Worm (Caenorhabditis elegans) whole organism, L2 larva: Measurements from ENCODE around the gene ztf-13.
A peak's percentile ranks its signal among the peaks of the same experiment; 100 is the strongest.

ENCODE experiments used
- C34F6.9 ChIP-seq: fragments of 150-350 bp; optimal IDR thresholded peaks from 2 replicates; lab custom pipeline; 2014; ENCODE audit warnings: missing biosample characterization, missing genetic modification characterization
- F13H6.1 ChIP-seq: sonication (generic microtip); optimal IDR thresholded peaks from 2 replicates; lab custom pipeline; 2016; ENCODE audit warnings: missing genetic modification characterization, missing compliant biosample characterization
- R02D3.7 ChIP-seq: fragments of 150-350 bp; optimal IDR thresholded peaks from 2 replicates; lab custom pipeline; 2014; ENCODE audit warnings: missing biosample characterization, missing genetic modification characterization
- Y55F3AM.14 ChIP-seq: fragments of 200-800 bp; sonication (Bioruptor generic); optimal IDR thresholded peaks from 2 replicates; lab custom pipeline; 2018; ENCODE audit warnings: mild to moderate bottlenecking, missing genetic modification characterization, missing compliant biosample characterization
- ZK546.5 ChIP-seq: sonication (generic microtip); optimal IDR thresholded peaks from 2 replicates; lab custom pipeline; 2017; ENCODE audit warnings: missing biosample characterization, missing genetic modification characterization
- alr-1 ChIP-seq: fragments of 150-350 bp; optimal IDR thresholded peaks from 2 replicates; lab custom pipeline; 2014; ENCODE audit warnings: missing biosample characterization, missing genetic modification characterization
- aly-2 ChIP-seq: fragments of 150-350 bp; optimal IDR thresholded peaks from 2 replicates; lab custom pipeline; 2014; ENCODE audit warnings: missing biosample characterization, missing genetic modification characterization
- ama-1 ChIP-seq: fragments of 150-350 bp; optimal IDR thresholded peaks from 2 replicates; lab custom pipeline; 2018; ENCODE audit warnings: inconsistent platforms
- blmp-1 ChIP-seq: sonication (generic microtip); optimal IDR thresholded peaks from 2 replicates; lab custom pipeline; 2017; ENCODE audit warnings: missing genetic modification characterization, mild to moderate bottlenecking, missing compliant biosample characterization, antibody characterized with exemption, moderate library complexity; ENCODE audit not compliant: insufficient read depth
- crh-2 ChIP-seq: sonication (generic microtip); optimal IDR thresholded peaks from 2 replicates; lab custom pipeline; 2017; ENCODE audit warnings: missing biosample characterization, missing genetic modification characterization
- dmd-4 ChIP-seq: sonication (generic microtip); optimal IDR thresholded peaks from 2 replicates; lab custom pipeline; 2017; ENCODE audit warnings: missing biosample characterization, missing genetic modification characterization
- egl-27 ChIP-seq: sonication (generic microtip); optimal IDR thresholded peaks from 3 replicates; lab custom pipeline; 2017; ENCODE audit warnings: missing biosample characterization, missing genetic modification reagents, missing genetic modification characterization
- elt-1 ChIP-seq: fragments of 150-350 bp; optimal IDR thresholded peaks from 2 replicates; lab custom pipeline; 2014; ENCODE audit warnings: missing biosample characterization, missing genetic modification characterization
- elt-3 ChIP-seq: sonication (generic microtip); optimal IDR thresholded peaks from 2 replicates; lab custom pipeline; 2017; ENCODE audit warnings: missing biosample characterization, missing genetic modification characterization
- fos-1 ChIP-seq: fragments of 150-350 bp; optimal IDR thresholded peaks from 2 replicates; lab custom pipeline; 2014; ENCODE audit warnings: missing biosample characterization, missing genetic modification characterization
- gmeb-1 ChIP-seq: fragments of 150-350 bp; optimal IDR thresholded peaks from 2 replicates; lab custom pipeline; 2014; ENCODE audit warnings: missing biosample characterization, missing genetic modification characterization
- lin-11 ChIP-seq: fragments of 150-350 bp; sonication (generic microtip); optimal IDR thresholded peaks from 2 replicates; lab custom pipeline; 2014; ENCODE audit warnings: missing biosample characterization, missing genetic modification characterization, inconsistent platforms, mixed read lengths
- lin-13 ChIP-seq: fragments of 150-350 bp; optimal IDR thresholded peaks from 2 replicates; lab custom pipeline; 2014; ENCODE audit warnings: missing biosample characterization, missing genetic modification reagents, missing genetic modification characterization
- lin-39 ChIP-seq: fragments of 150-350 bp; optimal IDR thresholded peaks from 2 replicates; lab custom pipeline; 2014; ENCODE audit warnings: missing biosample characterization, missing genetic modification reagents, missing genetic modification characterization
- lsy-2 ChIP-seq, 2 experiments: fragments of 150-350 bp in 1 of 2; sonication (generic microtip) in 1 of 2; optimal IDR thresholded peaks; 2 replicates each; lab custom pipeline; 2014 to 2017; ENCODE audit warnings: missing biosample characterization in 2 of 2, missing genetic modification characterization in 2 of 2
- mab-5 ChIP-seq: fragments of 150-350 bp; optimal IDR thresholded peaks from 2 replicates; lab custom pipeline; 2014; ENCODE audit warnings: missing biosample characterization, missing genetic modification characterization
- mdl-1 ChIP-seq, 2 experiments: fragments of 150-350 bp in 1 of 2; sonication (generic microtip) in 1 of 2; optimal IDR thresholded peaks; 2 replicates each; lab custom pipeline; 2017; ENCODE audit warnings: missing biosample characterization in 2 of 2, missing genetic modification characterization in 2 of 2
- nhr-11 ChIP-seq: fragments of 150-350 bp; optimal IDR thresholded peaks from 2 replicates; lab custom pipeline; 2014; ENCODE audit warnings: missing biosample characterization, missing genetic modification characterization
- nhr-12 ChIP-seq: fragments of 150-350 bp; optimal IDR thresholded peaks from 2 replicates; lab custom pipeline; 2014; ENCODE audit warnings: missing biosample characterization, missing genetic modification characterization
- nhr-129 ChIP-seq: fragments of 150-350 bp; optimal IDR thresholded peaks from 2 replicates; lab custom pipeline; 2014; ENCODE audit warnings: missing biosample characterization, missing genetic modification characterization
- nhr-21 ChIP-seq: fragments of 150-350 bp; optimal IDR thresholded peaks from 2 replicates; lab custom pipeline; 2014; ENCODE audit warnings: missing biosample characterization, missing genetic modification characterization
- nhr-23 ChIP-seq: fragments of 150-350 bp; optimal IDR thresholded peaks from 2 replicates; lab custom pipeline; 2014; ENCODE audit warnings: missing biosample characterization, missing genetic modification reagents, missing genetic modification characterization
- nhr-25 ChIP-seq: fragments of 150-350 bp; sonication (generic microtip); optimal IDR thresholded peaks from 3 replicates; lab custom pipeline; 2014; ENCODE audit warnings: missing biosample characterization, missing genetic modification characterization
- nhr-6 ChIP-seq: fragments of 150-350 bp; optimal IDR thresholded peaks from 2 replicates; lab custom pipeline; 2014; ENCODE audit warnings: missing biosample characterization, missing genetic modification characterization
- nhr-77 ChIP-seq: fragments of 150-350 bp; optimal IDR thresholded peaks from 2 replicates; lab custom pipeline; 2014; ENCODE audit warnings: missing biosample characterization, missing genetic modification characterization
- peb-1 ChIP-seq: fragments of 150-350 bp; optimal IDR thresholded peaks from 2 replicates; lab custom pipeline; 2014; ENCODE audit warnings: missing biosample characterization, missing genetic modification characterization
- sem-4 ChIP-seq: fragments of 150-350 bp; optimal IDR thresholded peaks from 2 replicates; lab custom pipeline; 2014; ENCODE audit warnings: missing biosample characterization, missing genetic modification reagents, missing genetic modification characterization
- skn-1 ChIP-seq: sonication (generic microtip); optimal IDR thresholded peaks from 2 replicates; lab custom pipeline; 2017; ENCODE audit warnings: missing biosample characterization, missing genetic modification characterization
- sma-3 ChIP-seq: sonication (generic microtip); optimal IDR thresholded peaks from 2 replicates; lab custom pipeline; 2016; ENCODE audit warnings: missing genetic modification reagents, missing genetic modification characterization, missing compliant biosample characterization
- sma-9 ChIP-seq, 2 experiments: fragments of 150-350 bp in 1 of 2; sonication (generic microtip) in 1 of 2; optimal IDR thresholded peaks; 2 replicates each; lab custom pipeline; 2014 to 2016; ENCODE audit warnings: missing genetic modification characterization in 2 of 2, mild to moderate bottlenecking in 1 of 2, missing biosample characterization in 1 of 2, missing compliant biosample characterization in 1 of 2, missing genetic modification reagents in 1 of 2, moderate library complexity in 1 of 2
- snpc-4 ChIP-seq: fragments of 150-350 bp; optimal IDR thresholded peaks from 2 replicates; lab custom pipeline; 2014; ENCODE audit warnings: missing biosample characterization, missing genetic modification characterization
- unc-39 ChIP-seq: fragments of 150-350 bp; optimal IDR thresholded peaks from 2 replicates; lab custom pipeline; 2014; ENCODE audit warnings: missing biosample characterization, missing genetic modification characterization
- unc-55 ChIP-seq: fragments of 150-350 bp; sonication (generic microtip); optimal IDR thresholded peaks from 3 replicates; lab custom pipeline; 2014; ENCODE audit warnings: missing biosample characterization, missing genetic modification reagents, missing genetic modification characterization
- unc-62 ChIP-seq: fragments of 150-350 bp; optimal IDR thresholded peaks from 2 replicates; lab custom pipeline; 2014; ENCODE audit warnings: missing biosample characterization, missing genetic modification reagents, missing genetic modification characterization
- zag-1 ChIP-seq: fragments of 150-350 bp; optimal IDR thresholded peaks from 2 replicates; lab custom pipeline; 2014; ENCODE audit warnings: missing biosample characterization, missing genetic modification characterization
- ztf-11 ChIP-seq: sonication (generic microtip); optimal IDR thresholded peaks from 2 replicates; lab custom pipeline; 2017; ENCODE audit warnings: missing biosample characterization, missing genetic modification characterization
- ztf-4 ChIP-seq: fragments of 150-350 bp; optimal IDR thresholded peaks from 2 replicates; lab custom pipeline; 2014; ENCODE audit warnings: missing biosample characterization, missing genetic modification characterization

Gene ztf-13

ce11 chrX:3111687-3112086, 9.7 kb upstream of the ztf-13 start:
- TF ChIP-seq nhr-23 (tag; lab: Kevin White, UChicago) (no peak), ztf-4 (tag; lab: Kevin White, UChicago) (peak; percentile 70), nhr-6 (tag; lab: Kevin White, UChicago) (peak; percentile 60), nhr-25 (tag; lab: Kevin White, UChicago) (peak; percentile 61), skn-1 (tag; lab: Kevin White, UChicago) (no peak), F13H6.1 (tag; lab: Kevin White, UChicago) (peak; percentile 45), nhr-11 (tag; lab: Kevin White, UChicago) (peak; percentile 74), blmp-1 (tag; lab: Kevin White, UChicago) (peak; percentile 23), Y55F3AM.14 (GFP tag; lab: Kevin White, UChicago) (no peak), unc-39 (tag; lab: Kevin White, UChicago) (no peak), lsy-2 (tag; optimal IDR thresholded peaks at IDR 0.05; lab: Kevin White, UChicago) (peak in 1 of 2 experiments; percentile 42), ztf-11 (tag; lab: Kevin White, UChicago) (no peak), dmd-4 (tag; lab: Kevin White, UChicago) (no peak), sma-9 (GFP tag; optimal IDR thresholded peaks at IDR 0.05; lab: Kevin White, UChicago) (peak; percentile 80), sma-9 (tag; optimal IDR thresholded peaks at IDR 0.05; lab: Kevin White, UChicago) (no peak), zag-1 (no peak), lin-13 (GFP tag; lab: Kevin White, UChicago) (peak; percentile 74), lin-11 (no peak), ama-1 (lab: Kevin White, UChicago) (peak; percentile 95), unc-55 (GFP tag; lab: Kevin White, UChicago) (peak; percentile 15), snpc-4 (tag; lab: Kevin White, UChicago) (peak; percentile 21), ZK546.5 (tag; lab: Kevin White, UChicago) (no peak), sma-3 (GFP tag; lab: Kevin White, UChicago) (peak; percentile 71), R02D3.7 (tag; lab: Kevin White, UChicago) (no peak), egl-27 (tag; lab: Kevin White, UChicago) (peak; percentile 15), nhr-21 (peak; percentile 58), crh-2 (tag; lab: Kevin White, UChicago) (peak; percentile 67), nhr-129 (tag; lab: Kevin White, UChicago) (peak; percentile 87), sem-4 (tag; lab: Kevin White, UChicago) (peak; percentile 13)

- TF ChIP-seq Y55F3AM.14 (GFP tag; lab: Kevin White, UChicago) (no peak), lin-39 (tag; lab: Kevin White, UChicago) (no peak), skn-1 (tag; lab: Kevin White, UChicago) (no peak), nhr-21 (no peak), elt-1 (tag; lab: Kevin White, UChicago) (no peak), mdl-1 (tag; optimal IDR thresholded peaks at IDR 0.05; lab: Kevin White, UChicago) (peak in 1 of 2 experiments; percentile 48), gmeb-1 (no peak), fos-1 (no peak), nhr-25 (tag; lab: Kevin White, UChicago) (no peak), sma-9 (GFP tag; optimal IDR thresholded peaks at IDR 0.05; lab: Kevin White, UChicago) (peak; percentile 46), sma-9 (tag; optimal IDR thresholded peaks at IDR 0.05; lab: Kevin White, UChicago) (no peak), elt-3 (tag; lab: Kevin White, UChicago) (no peak), F13H6.1 (tag; lab: Kevin White, UChicago) (no peak), unc-62 (no peak), dmd-4 (tag; lab: Kevin White, UChicago) (no peak), zag-1 (peak; percentile 67), lsy-2 (tag; optimal IDR thresholded peaks at IDR 0.05; lab: Kevin White, UChicago) (peak in 1 of 2 experiments; percentile 31), aly-2 (tag; lab: Kevin White, UChicago) (no peak), snpc-4 (tag; lab: Kevin White, UChicago) (no peak), nhr-6 (tag; lab: Kevin White, UChicago) (no peak), nhr-12 (tag; lab: Kevin White, UChicago) (no peak), mab-5 (tag; lab: Kevin White, UChicago) (no peak), sma-3 (GFP tag; lab: Kevin White, UChicago) (no peak), unc-39 (tag; lab: Kevin White, UChicago) (no peak), sem-4 (tag; lab: Kevin White, UChicago) (no peak), nhr-77 (tag; lab: Kevin White, UChicago) (no peak), unc-55 (GFP tag; lab: Kevin White, UChicago) (peak; percentile 30), ama-1 (lab: Kevin White, UChicago) (no peak), peb-1 (tag; lab: Kevin White, UChicago) (no peak), C34F6.9 (tag; lab: Kevin White, UChicago) (peak; percentile 59), crh-2 (tag; lab: Kevin White, UChicago) (peak; percentile 29), lin-11 (no peak), nhr-11 (tag; lab: Kevin White, UChicago) (no peak), alr-1 (no peak), lin-13 (GFP tag; lab: Kevin White, UChicago) (no peak), ztf-11 (tag; lab: Kevin White, UChicago) (no peak), nhr-129 (tag; lab: Kevin White, UChicago) (peak; percentile 54)
Measured at ce11 chrX:3111066-3111465, 9.1 kb upstream of the ztf-13 start.
